Fruit fly (Drosophila melanogaster): ENCODE measurements around the gene CG31013.

DNA sequence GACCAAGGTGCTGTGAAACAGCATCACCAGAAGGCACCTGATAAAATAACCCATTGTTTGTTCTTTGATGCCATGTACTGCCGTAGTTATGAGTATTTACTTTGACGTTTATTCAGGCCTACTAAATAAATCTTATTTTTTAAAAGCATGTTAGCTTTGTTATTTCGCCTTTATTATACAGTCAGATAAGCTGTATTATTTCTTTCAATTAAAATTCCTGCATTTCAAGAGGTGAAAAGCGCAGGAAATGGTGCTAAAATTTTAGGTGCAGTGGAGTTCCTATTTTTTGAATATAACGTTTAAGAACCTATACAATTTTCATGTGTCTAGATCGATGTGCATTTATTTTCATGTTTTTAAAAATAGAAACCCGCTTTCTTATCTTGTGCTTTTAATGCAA, at the start of gene CG31013:
- TF ChIP-seq prd (optimal IDR thresholded peaks at IDR 0.05) (no peak), prd (GFP tag; IDR thresholded peaks at IDR 0.05) (no peak), CG17359 (tag; optimal IDR thresholded peaks at IDR 0.05) (no peak), CG10462 (GFP tag; optimal IDR thresholded peaks at IDR 0.05) (no peak), stc (GFP tag; IDR thresholded peaks at IDR 0.05) (no peak), CG3407 (GFP tag; optimal IDR thresholded peaks at IDR 0.05) (no peak), CG14965 (GFP tag; optimal IDR thresholded peaks at IDR 0.05; ENCODE audit: borderline replicate concordance) (no peak)

All from whole organism, embryonic.